Worm (Caenorhabditis elegans): ENCODE data around the gene spds-1.

DNA sequence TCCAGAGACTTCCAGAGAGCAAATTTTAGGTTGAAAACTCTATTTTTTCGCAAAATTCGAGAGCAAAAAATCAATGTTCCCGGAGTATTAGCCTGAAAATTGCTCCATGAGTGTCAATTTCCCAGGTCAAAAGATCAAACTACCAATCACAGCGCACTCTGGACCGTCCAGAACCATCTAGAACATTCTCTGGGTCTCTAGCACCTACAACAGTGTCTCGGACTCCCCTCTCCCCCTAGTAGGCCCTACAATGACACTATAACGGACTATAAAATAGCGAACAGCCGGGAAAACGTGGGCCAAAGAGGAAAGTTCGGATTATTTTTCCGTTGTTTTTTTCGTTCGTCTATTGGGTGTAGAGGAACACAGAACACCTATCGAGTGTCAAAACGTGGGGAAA lies 7.3 kb upstream of the spds-1 start:
- TF ChIP-seq ama-1 (optimal IDR thresholded peaks at IDR 0.05) (no peak), nhr-25 (tag; optimal IDR thresholded peaks at IDR 0.05) (no peak), dmd-4 (tag; optimal IDR thresholded peaks at IDR 0.05) (no peak), unc-62 (GFP tag; optimal IDR thresholded peaks at IDR 0.05) (no peak), lin-11 (tag; optimal IDR thresholded peaks at IDR 0.05) (no peak), nhr-23 (tag; optimal IDR thresholded peaks at IDR 0.05) (no peak), mdl-1 (tag; optimal IDR thresholded peaks at IDR 0.05) (no peak)
